Worm (Caenorhabditis elegans) whole organism, late embryonic: ENCODE measurements around the gene bas-1.

ENCODE experiments used
- C08G9.2 ChIP-seq: sonication (generic microtip); optimal IDR thresholded peaks from 2 replicates; lab custom pipeline; 2016; ENCODE audit warnings: mild to moderate bottlenecking, missing genetic modification characterization, moderate library complexity, missing compliant biosample characterization
- Y22D7AL.16 ChIP-seq: sonication (generic microtip); optimal IDR thresholded peaks from 2 replicates; lab custom pipeline; 2016; ENCODE audit warnings: missing genetic modification characterization, missing compliant biosample characterization
- ama-1 ChIP-seq: fragments of 150-350 bp; optimal IDR thresholded peaks from 2 replicates; lab custom pipeline; 2014
- ceh-14 ChIP-seq: sonication (generic microtip); optimal IDR thresholded peaks from 2 replicates; lab custom pipeline; 2016; ENCODE audit warnings: missing genotype, missing genetic modification characterization, missing compliant biosample characterization
- ceh-18 ChIP-seq: sonication (generic microtip); optimal IDR thresholded peaks from 2 replicates; lab custom pipeline; 2016; ENCODE audit warnings: missing genetic modification characterization, missing compliant biosample characterization
- ceh-2 ChIP-seq: sonication (generic microtip); optimal IDR thresholded peaks from 2 replicates; lab custom pipeline; 2016; ENCODE audit warnings: missing genotype, missing genetic modification characterization, missing compliant biosample characterization
- ceh-22 ChIP-seq: sonication (generic microtip); optimal IDR thresholded peaks from 2 replicates; lab custom pipeline; 2017; ENCODE audit warnings: missing biosample characterization, missing genetic modification characterization
- ceh-24 ChIP-seq: sonication (generic microtip); optimal IDR thresholded peaks from 2 replicates; lab custom pipeline; 2016; ENCODE audit warnings: mild to moderate bottlenecking, missing genetic modification characterization, missing compliant biosample characterization
- ceh-30 ChIP-seq: fragments of 150-350 bp; optimal IDR thresholded peaks from 2 replicates; lab custom pipeline; 2014; ENCODE audit warnings: missing biosample characterization, missing genetic modification characterization
- ceh-31 ChIP-seq: sonication (generic microtip); optimal IDR thresholded peaks from 2 replicates; lab custom pipeline; 2016; ENCODE audit warnings: missing genetic modification characterization, missing compliant biosample characterization
- ceh-34 ChIP-seq: sonication (generic microtip); optimal IDR thresholded peaks from 2 replicates; lab custom pipeline; 2016; ENCODE audit warnings: mild to moderate bottlenecking, missing genetic modification characterization, missing compliant biosample characterization
- ceh-48 ChIP-seq: sonication (generic microtip); optimal IDR thresholded peaks from 2 replicates; lab custom pipeline; 2016; ENCODE audit warnings: missing genetic modification characterization, inconsistent platforms, missing compliant biosample characterization
- dmd-4 ChIP-seq: sonication (generic microtip); optimal IDR thresholded peaks from 2 replicates; lab custom pipeline; 2016; ENCODE audit warnings: borderline replicate concordance, missing genetic modification characterization, missing compliant biosample characterization
- elt-2 ChIP-seq: sonication (generic microtip); optimal IDR thresholded peaks from 2 replicates; lab custom pipeline; 2016; ENCODE audit warnings: missing genetic modification reagents, missing genetic modification characterization, missing compliant biosample characterization
- ets-4 ChIP-seq: sonication (generic microtip); optimal IDR thresholded peaks from 2 replicates; lab custom pipeline; 2016; ENCODE audit warnings: missing genetic modification characterization, missing compliant biosample characterization
- eyg-1 ChIP-seq: sonication (generic microtip); optimal IDR thresholded peaks from 2 replicates; lab custom pipeline; 2016; ENCODE audit warnings: missing genotype, missing genetic modification characterization, missing compliant biosample characterization
- fax-1 ChIP-seq: sonication (generic microtip); optimal IDR thresholded peaks from 2 replicates; lab custom pipeline; 2016; ENCODE audit warnings: missing genotype, missing genetic modification characterization, missing compliant biosample characterization
- hlh-13 ChIP-seq: fragments of 200-800 bp; sonication (Bioruptor generic); optimal IDR thresholded peaks from 2 replicates; lab custom pipeline; 2018; ENCODE audit warnings: mild to moderate bottlenecking, missing genetic modification characterization, missing compliant biosample characterization
- hlh-30 ChIP-seq: sonication (generic microtip); optimal IDR thresholded peaks from 2 replicates; lab custom pipeline; 2017; ENCODE audit warnings: antibody characterized with exemption, missing genetic modification characterization, missing compliant biosample characterization; ENCODE audit not compliant: insufficient read depth
- hlh-6 ChIP-seq: sonication (generic microtip); optimal IDR thresholded peaks from 2 replicates; lab custom pipeline; 2016; ENCODE audit warnings: missing genotype, missing genetic modification characterization, missing compliant biosample characterization
- hlh-8 ChIP-seq: sonication (generic microtip); optimal IDR thresholded peaks from 2 replicates; lab custom pipeline; 2016; ENCODE audit warnings: missing genotype, missing genetic modification characterization, missing compliant biosample characterization
- lim-6 ChIP-seq: sonication (generic microtip); optimal IDR thresholded peaks from 2 replicates; lab custom pipeline; 2016; ENCODE audit warnings: missing genetic modification characterization, missing compliant biosample characterization
- mec-3 ChIP-seq: sonication (generic microtip); optimal IDR thresholded peaks from 2 replicates; lab custom pipeline; 2016; ENCODE audit warnings: borderline replicate concordance, missing genetic modification characterization, missing compliant biosample characterization
- nfya-1 ChIP-seq: sonication (generic microtip); optimal IDR thresholded peaks from 2 replicates; lab custom pipeline; 2017; ENCODE audit warnings: missing genetic modification characterization, mild to moderate bottlenecking, missing compliant biosample characterization, antibody characterized with exemption, moderate library complexity
- pag-3 ChIP-seq: sonication (generic microtip); optimal IDR thresholded peaks from 2 replicates; lab custom pipeline; 2016; ENCODE audit warnings: missing compliant biosample characterization, missing genetic modification characterization, borderline replicate concordance
- pat-9 ChIP-seq: fragments of 200-800 bp; sonication (Bioruptor generic); optimal IDR thresholded peaks from 2 replicates; lab custom pipeline; 2018; ENCODE audit warnings: mild to moderate bottlenecking, missing genetic modification characterization, moderate library complexity, missing compliant biosample characterization
- ref-2 ChIP-seq: sonication (generic microtip); optimal IDR thresholded peaks from 2 replicates; lab custom pipeline; 2016; ENCODE audit warnings: missing genetic modification characterization, missing compliant biosample characterization
- sox-2 ChIP-seq: fragments of 200-800 bp; sonication (Bioruptor generic); IDR thresholded peaks from 2 replicates; pipeline ENCODE4 v1.3.6; 2022; ENCODE audit warnings: missing genetic modification reagents, missing genetic modification characterization, missing compliant biosample characterization
- syd-9 ChIP-seq: sonication (generic microtip); optimal IDR thresholded peaks from 2 replicates; lab custom pipeline; 2016; ENCODE audit warnings: mild to moderate bottlenecking, missing genetic modification characterization, moderate library complexity, missing compliant biosample characterization
- tbx-2 ChIP-seq: sonication (generic microtip); optimal IDR thresholded peaks from 2 replicates; lab custom pipeline; 2016; ENCODE audit warnings: missing genetic modification characterization, missing compliant biosample characterization
- ttx-3 ChIP-seq: sonication (generic microtip); optimal IDR thresholded peaks from 2 replicates; lab custom pipeline; 2016; ENCODE audit warnings: missing genetic modification reagents, missing genetic modification characterization, missing compliant biosample characterization
- unc-42 ChIP-seq: sonication (generic microtip); optimal IDR thresholded peaks from 2 replicates; lab custom pipeline; 2016; ENCODE audit warnings: missing genotype, missing genetic modification characterization, missing compliant biosample characterization
- zip-5 ChIP-seq: sonication (generic microtip); optimal IDR thresholded peaks from 2 replicates; lab custom pipeline; 2016; ENCODE audit warnings: missing genetic modification characterization, missing compliant biosample characterization

Gene bas-1

DNA sequence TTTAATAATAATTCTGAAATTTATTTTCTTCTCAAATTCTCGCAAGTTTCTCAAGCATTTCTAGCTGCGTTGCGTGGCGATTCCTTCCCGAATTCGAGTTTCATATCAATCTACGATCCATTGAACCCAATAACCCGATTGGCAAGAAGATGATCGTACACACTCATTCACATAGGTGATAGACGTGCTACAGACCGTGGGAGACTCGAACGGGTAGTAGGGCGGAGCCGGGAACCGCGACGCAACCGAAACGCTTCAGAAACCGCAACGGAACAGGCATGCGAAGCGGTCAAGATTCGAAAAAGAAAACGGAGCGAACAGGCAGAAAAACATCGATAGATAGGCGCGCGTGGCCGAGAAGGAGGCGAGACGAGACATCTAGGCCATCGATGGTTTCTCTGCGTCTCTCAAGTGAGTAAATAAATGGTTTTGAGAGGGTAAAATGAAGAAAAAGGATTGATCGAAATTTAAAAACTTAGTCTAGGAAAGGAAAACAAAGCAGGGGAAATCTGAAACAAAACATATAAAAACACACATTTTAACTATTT, 8.6 kb upstream of the bas-1 start, which contains the start of gene madf-11 (continued):
- TF ChIP-seq dmd-4 (tag; lab: Kevin White, UChicago) (peak; percentile 49), ref-2 (peak; percentile 65), ceh-30 (tag; lab: Kevin White, UChicago) (no peak), zip-5 (tag; lab: Kevin White, UChicago) (peak; percentile 27), ceh-18 (peak; percentile 26), ceh-48 (peak; percentile 64), syd-9 (tag; lab: Kevin White, UChicago) (peak; percentile 34), fax-1 (peak; percentile 37)

- TF ChIP-seq eyg-1 (tag; lab: Kevin White, UChicago) = no peak
- no peak for TF ChIP-seq mec-3
- TF ChIP-seq ref-2 = no peak
- no peak for TF ChIP-seq lim-6
- no peak for TF ChIP-seq hlh-8
- no peak for TF ChIP-seq pat-9 (tag; lab: Kevin White, UChicago)
- no peak for TF ChIP-seq pag-3 (tag; lab: Kevin White, UChicago)
- no peak for TF ChIP-seq ceh-34 (tag; lab: Kevin White, UChicago)
- no peak for TF ChIP-seq ets-4 (tag; lab: Kevin White, UChicago)
- no peak for TF ChIP-seq ceh-22 (tag; lab: Kevin White, UChicago)
- TF ChIP-seq, all 69 proteins: peak for 0
Measured at ce11 chrIII:5604080-5604479, 8.0 kb upstream of the bas-1 start, which contains the start of gene xnd-1. TSS of gene xnd-1 (plus strand) at chrIII:5604460.

- no peak for TF ChIP-seq ama-1 (lab: Kevin White, UChicago)
- peak; percentile 44 for TF ChIP-seq elt-2 (tag; lab: Kevin White, UChicago)
- TF ChIP-seq, all 69 proteins: peak for 1
Measured at ce11 chrIII:5610276-5610675, 1.8 kb upstream of the bas-1 start, which contains the start of gene C05D2.8. TSS of gene C05D2.8 (minus strand) at chrIII:5610346.

DNA sequence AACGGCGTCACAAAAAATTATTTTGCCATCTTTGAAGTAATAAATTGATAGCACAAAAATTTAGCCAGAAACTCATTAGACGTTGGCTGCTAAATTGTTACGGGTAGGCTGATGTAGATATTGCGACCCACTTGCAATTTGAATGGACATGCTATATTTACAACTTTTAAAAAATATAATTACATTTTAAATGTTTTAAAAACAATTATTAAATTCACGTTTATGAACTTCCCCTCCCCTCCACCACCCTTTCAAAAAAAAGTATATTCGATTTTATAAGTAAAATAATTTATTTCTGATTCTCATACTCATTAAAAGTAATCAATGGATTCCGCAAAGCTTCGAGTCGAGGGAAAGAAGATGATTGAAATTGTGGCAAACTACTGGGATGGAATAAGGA, 2.6 kb downstream of the bas-1 start, which contains the start of gene basl-1:
TSS of gene basl-1 (plus strand) at position 301 of the 400 bp plus-strand sequence.
- TF ChIP-seq lim-6 (no peak), eyg-1 (tag; lab: Kevin White, UChicago) (no peak), ceh-2 (tag; lab: Kevin White, UChicago) (no peak), unc-42 (tag; lab: Kevin White, UChicago) (no peak), ref-2 (no peak), ceh-22 (tag; lab: Kevin White, UChicago) (no peak), ttx-3 (tag; lab: Kevin White, UChicago) (no peak), hlh-6 (tag; lab: Kevin White, UChicago) (no peak), C08G9.2 (tag; lab: Kevin White, UChicago) (no peak), hlh-30 (no peak), ceh-24 (tag; lab: Kevin White, UChicago) (no peak), Y22D7AL.16 (tag; lab: Kevin White, UChicago) (no peak), syd-9 (tag; lab: Kevin White, UChicago) (no peak)

DNA sequence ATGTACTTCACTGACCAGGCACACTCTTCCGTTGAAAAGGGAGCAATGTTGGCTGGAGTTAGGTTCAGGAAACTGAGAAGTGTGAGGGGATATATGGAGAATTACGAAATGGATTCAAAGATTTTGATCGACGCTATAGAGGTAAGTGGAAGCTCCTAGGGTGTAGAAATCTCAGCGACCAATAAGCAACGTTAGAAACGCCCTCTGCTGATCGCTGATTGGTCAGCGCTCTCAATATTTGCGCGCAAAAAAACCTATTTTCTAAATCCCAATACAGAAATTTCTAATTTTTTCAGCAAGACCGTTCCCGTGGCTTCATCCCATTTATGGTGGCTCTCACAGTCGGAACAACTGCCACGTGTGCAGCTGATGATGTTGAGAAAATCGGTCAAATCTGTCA, 3.6 kb downstream of the bas-1 start:
- TF ChIP-seq nfya-1 (tag; lab: Kevin White, UChicago) = peak; percentile 56
- TF ChIP-seq hlh-13 (GFP tag; lab: Kevin White, UChicago) = no peak

ce11 chrIII:5620186-5620585, 8.1 kb downstream of the bas-1 start:
- TF ChIP-seq sox-2 (GFP tag; lab: Robert Waterston, UW) = no peak
- no peak for TF ChIP-seq tbx-2 (tag; lab: Kevin White, UChicago)
- no peak for TF ChIP-seq ceh-31
- no peak for TF ChIP-seq ceh-14 (tag; lab: Kevin White, UChicago)
